Worm (Caenorhabditis elegans) whole organism, L2 larva: ENCODE measurements around the gene clec-117.

Experiments used
- C34F6.9 ChIP-seq: fragments of 150-350 bp; optimal IDR thresholded peaks from 2 replicates; lab custom pipeline; 2014; ENCODE audit warnings: missing biosample characterization, missing genetic modification characterization
- Y55F3AM.14 ChIP-seq: fragments of 200-800 bp; sonication (Bioruptor generic); optimal IDR thresholded peaks from 2 replicates; lab custom pipeline; 2018; ENCODE audit warnings: mild to moderate bottlenecking, missing genetic modification characterization, missing compliant biosample characterization
- ama-1 ChIP-seq: fragments of 150-350 bp; optimal IDR thresholded peaks from 2 replicates; lab custom pipeline; 2018; ENCODE audit warnings: inconsistent platforms
- dmd-4 ChIP-seq: sonication (generic microtip); optimal IDR thresholded peaks from 2 replicates; lab custom pipeline; 2017; ENCODE audit warnings: missing biosample characterization, missing genetic modification characterization
- fos-1 ChIP-seq: fragments of 150-350 bp; optimal IDR thresholded peaks from 2 replicates; lab custom pipeline; 2014; ENCODE audit warnings: missing biosample characterization, missing genetic modification characterization
- gmeb-1 ChIP-seq: fragments of 150-350 bp; optimal IDR thresholded peaks from 2 replicates; lab custom pipeline; 2014; ENCODE audit warnings: missing biosample characterization, missing genetic modification characterization
- nhr-12 ChIP-seq: fragments of 150-350 bp; optimal IDR thresholded peaks from 2 replicates; lab custom pipeline; 2014; ENCODE audit warnings: missing biosample characterization, missing genetic modification characterization
- snpc-4 ChIP-seq: fragments of 150-350 bp; optimal IDR thresholded peaks from 2 replicates; lab custom pipeline; 2014; ENCODE audit warnings: missing biosample characterization, missing genetic modification characterization
- unc-62 ChIP-seq: fragments of 150-350 bp; optimal IDR thresholded peaks from 2 replicates; lab custom pipeline; 2014; ENCODE audit warnings: missing biosample characterization, missing genetic modification reagents, missing genetic modification characterization
- zag-1 ChIP-seq: fragments of 150-350 bp; optimal IDR thresholded peaks from 2 replicates; lab custom pipeline; 2014; ENCODE audit warnings: missing biosample characterization, missing genetic modification characterization

DNA sequence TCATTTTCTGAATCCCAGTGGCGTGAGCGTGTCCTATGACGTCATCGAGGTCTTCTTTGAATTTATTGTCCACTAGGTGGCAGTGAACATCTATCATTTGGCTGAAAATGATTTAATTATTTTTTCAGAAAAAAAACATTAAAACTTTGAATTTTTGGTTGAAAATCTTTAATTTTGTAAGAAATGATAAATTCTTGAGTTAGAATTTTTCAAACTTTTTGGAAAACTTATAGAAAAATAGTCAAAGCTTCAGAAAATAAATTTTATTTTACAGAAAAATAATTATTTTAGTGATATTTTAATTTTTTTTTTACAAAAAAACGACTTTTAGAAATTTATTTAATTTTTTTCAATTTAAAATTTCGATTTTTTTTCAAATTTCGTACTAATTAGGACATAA lies 18.2 kb downstream of the clec-117 start, which contains the start of gene B0432.8:
- TF ChIP-seq gmeb-1 (tag; lab: Kevin White, UChicago) (no peak), ama-1 (no peak), Y55F3AM.14 (GFP tag; lab: Kevin White, UChicago) (no peak), dmd-4 (tag; lab: Kevin White, UChicago) (no peak), unc-62 (GFP tag; lab: Kevin White, UChicago) (no peak), C34F6.9 (tag; lab: Kevin White, UChicago) (no peak), fos-1 (no peak), nhr-12 (tag; lab: Kevin White, UChicago) (no peak), snpc-4 (no peak), zag-1 (tag; lab: Kevin White, UChicago) (no peak)
